Fruit fly (Drosophila melanogaster) whole organism, embryonic: ENCODE data around the gene CG14207.

Source experiments
- Antp ChIP-seq: fragments of 200-800 bp; sonication (Bioruptor generic); optimal IDR thresholded peaks from 3 replicates; lab custom pipeline; 2016; ENCODE audit warnings: missing biosample characterization, missing genetic modification characterization
- CG10274 ChIP-seq: fragments of 200-800 bp; sonication (Bioruptor generic); optimal IDR thresholded peaks from 3 replicates; lab custom pipeline; 2017; ENCODE audit warnings: missing biosample characterization, mild to moderate bottlenecking, missing genetic modification characterization
- CG11695 ChIP-seq: fragments of 200-800 bp; sonication (Bioruptor generic); IDR thresholded peaks from 3 replicates; pipeline ENCODE4 v1.3.6; 2022; ENCODE audit warnings: missing biosample characterization, missing genetic modification characterization
- CG12104 ChIP-seq: fragments of 200-800 bp; sonication (Bioruptor generic); optimal IDR thresholded peaks from 3 replicates; lab custom pipeline; 2016; ENCODE audit warnings: missing biosample characterization, missing genetic modification characterization
- CG12299 ChIP-seq: fragments of 200-800 bp; sonication (Bioruptor generic); optimal IDR thresholded peaks from 2 replicates; lab custom pipeline; 2018; ENCODE audit warnings: missing biosample characterization, mild to moderate bottlenecking, missing genetic modification characterization
- CG1233 ChIP-seq: fragments of 200-800 bp; sonication (Bioruptor generic); optimal IDR thresholded peaks from 4 replicates; lab custom pipeline; 2018; ENCODE audit warnings: missing biosample characterization, mild to moderate bottlenecking, missing genetic modification characterization
- CG13894 ChIP-seq: fragments of 200-800 bp; sonication (Bioruptor generic); optimal IDR thresholded peaks from 3 replicates; lab custom pipeline; 2018; ENCODE audit warnings: missing biosample characterization, mild to moderate bottlenecking, missing genetic modification characterization, moderate library complexity
- CG14050 ChIP-seq: fragments of 200-800 bp; sonication (Bioruptor generic); IDR thresholded peaks from 3 replicates; pipeline ENCODE4 v1.3.6; 2022; ENCODE audit warnings: missing biosample characterization, missing genetic modification characterization
- CG14710 ChIP-seq: fragments of 200-800 bp; sonication (Bioruptor generic); optimal IDR thresholded peaks from 3 replicates; lab custom pipeline; 2019; ENCODE audit warnings: missing biosample characterization, mild to moderate bottlenecking, missing genetic modification characterization, moderate library complexity
- CG14965 ChIP-seq: fragments of 200-800 bp; sonication (Bioruptor generic); optimal IDR thresholded peaks from 2 replicates; lab custom pipeline; 2016; ENCODE audit warnings: missing biosample characterization, missing genetic modification characterization, borderline replicate concordance
- CG15601 ChIP-seq: fragments of 200-800 bp; sonication (Bioruptor generic); optimal IDR thresholded peaks from 3 replicates; lab custom pipeline; 2019; ENCODE audit warnings: missing biosample characterization, mild to moderate bottlenecking, missing genetic modification characterization, moderate library complexity
- CG1602 ChIP-seq: fragments of 200-800 bp; sonication (Bioruptor generic); optimal IDR thresholded peaks from 3 replicates; lab custom pipeline; 2016; ENCODE audit warnings: missing biosample characterization, missing genetic modification characterization
- CG16863 ChIP-seq: fragments of 200-800 bp; sonication (Bioruptor generic); optimal IDR thresholded peaks from 3 replicates; lab custom pipeline; 2016; ENCODE audit warnings: missing biosample characterization, missing genetic modification characterization
- CG31441 ChIP-seq: fragments of 200-800 bp; sonication (Bioruptor generic); IDR thresholded peaks from 2 replicates; pipeline ENCODE4 v1.3.6; 2022; ENCODE audit warnings: missing biosample characterization, missing genetic modification characterization
- CG6272 ChIP-seq: fragments of 200-800 bp; sonication (Bioruptor generic); IDR thresholded peaks from 2 replicates; pipeline ENCODE4 v1.3.6; 2022; ENCODE audit warnings: missing biosample characterization, missing genetic modification characterization
- CG6791 ChIP-seq: fragments of 200-800 bp; sonication (Bioruptor generic); IDR thresholded peaks from 3 replicates; pipeline ENCODE4 v1.3.6; 2022; ENCODE audit warnings: missing biosample characterization, missing genetic modification characterization; ENCODE audit not compliant: partially characterized antibody
- CG6813 ChIP-seq: fragments of 200-800 bp; sonication (Bioruptor generic); optimal IDR thresholded peaks from 2 replicates; lab custom pipeline; 2017; ENCODE audit warnings: missing biosample characterization, missing genetic modification characterization, mild to moderate bottlenecking, moderate library complexity, missing genetic modification reagents
- CG8290 ChIP-seq, 3 experiments: fragments of 200-800 bp; sonication (Bioruptor generic); optimal IDR thresholded peaks; 2 replicates each; lab custom pipeline; 2016 to 2019; ENCODE audit warnings: missing biosample characterization in 3 of 3, missing genetic modification characterization in 3 of 3, mild to moderate bottlenecking in 2 of 3, moderate library complexity in 1 of 3
- D19B ChIP-seq: fragments of 200-800 bp; sonication (Bioruptor generic); optimal IDR thresholded peaks from 2 replicates; lab custom pipeline; 2017; ENCODE audit warnings: missing biosample characterization, mild to moderate bottlenecking, missing genetic modification characterization
- Eip74EF ChIP-seq, 2 experiments: fragments of 200-800 bp in 1 of 2; fragments of >200 bp in 1 of 2; sonication (Bioruptor generic) in 1 of 2; optimal IDR thresholded peaks; 2 replicates each; lab custom pipeline; 2017 to 2019; ENCODE audit warnings: missing biosample characterization in 2 of 2, missing genetic modification characterization in 2 of 2, mild to moderate bottlenecking in 1 of 2, moderate library complexity in 1 of 2
- Ets97D ChIP-seq: fragments of 200-800 bp; sonication (Bioruptor generic); optimal IDR thresholded peaks from 3 replicates; lab custom pipeline; 2016; ENCODE audit warnings: missing biosample characterization, missing genetic modification characterization
- MTF-1 ChIP-seq: fragments of 200-800 bp; sonication (Bioruptor generic); optimal IDR thresholded peaks from 2 replicates; lab custom pipeline; 2018; ENCODE audit warnings: missing biosample characterization, mild to moderate bottlenecking, missing genetic modification characterization, borderline replicate concordance
- Oaz ChIP-seq: fragments of 200-800 bp; sonication (Bioruptor generic); IDR thresholded peaks from 2 replicates; pipeline ENCODE4 v1.3.6; 2022; ENCODE audit warnings: missing biosample characterization, missing genetic modification characterization
- Opbp ChIP-seq: fragments of 200-800 bp; sonication (Bioruptor generic); IDR thresholded peaks from 3 replicates; pipeline ENCODE4 v1.3.6; 2022; ENCODE audit warnings: missing biosample characterization, missing genetic modification characterization; ENCODE audit not compliant: partially characterized antibody
- Sin3A ChIP-seq: fragments of >200 bp; optimal IDR thresholded peaks from 2 replicates; lab custom pipeline; 2018
- Sox100B ChIP-seq: fragments of 200-800 bp; sonication (Bioruptor generic); optimal IDR thresholded peaks from 3 replicates; lab custom pipeline; 2018; ENCODE audit warnings: missing biosample characterization, mild to moderate bottlenecking, missing genetic modification characterization
- Ssrp ChIP-seq: fragments of 200-800 bp; sonication (Bioruptor generic); optimal IDR thresholded peaks from 2 replicates; lab custom pipeline; 2018; ENCODE audit warnings: missing biosample characterization, mild to moderate bottlenecking, missing genetic modification characterization, moderate library complexity
- Xrp1 ChIP-seq: fragments of 200-800 bp; sonication (Bioruptor generic); IDR thresholded peaks from 2 replicates; pipeline ENCODE4 v1.3.6; 2022; ENCODE audit warnings: missing biosample characterization, missing genetic modification characterization
- br ChIP-seq: fragments of >200 bp; optimal IDR thresholded peaks from 2 replicates; lab custom pipeline; 2017
- btn ChIP-seq: fragments of 200-800 bp; sonication (Bioruptor generic); optimal IDR thresholded peaks from 2 replicates; lab custom pipeline; 2016; ENCODE audit warnings: missing biosample characterization, missing genetic modification characterization
- cg ChIP-seq: fragments of 200-800 bp; sonication (Bioruptor generic); optimal IDR thresholded peaks from 3 replicates; lab custom pipeline; 2019; ENCODE audit warnings: missing biosample characterization, mild to moderate bottlenecking, missing genetic modification characterization, moderate library complexity
- corto ChIP-seq: fragments of 200-800 bp; sonication (Bioruptor generic); optimal IDR thresholded peaks from 2 replicates; lab custom pipeline; 2016; ENCODE audit warnings: missing biosample characterization, mild to moderate bottlenecking, missing genetic modification characterization, moderate library complexity
- da ChIP-seq: fragments of 200-800 bp; sonication (Bioruptor generic); optimal IDR thresholded peaks from 2 replicates; lab custom pipeline; 2016; ENCODE audit warnings: missing biosample characterization, missing genetic modification characterization
- dmrt99B ChIP-seq: fragments of 200-800 bp; sonication (Bioruptor generic); optimal IDR thresholded peaks from 2 replicates; lab custom pipeline; 2018; ENCODE audit warnings: missing biosample characterization, mild to moderate bottlenecking, missing genetic modification characterization, moderate library complexity
- eve ChIP-seq, 2 experiments: fragments of >200 bp; optimal IDR thresholded peaks; 2 replicates each; lab custom pipeline; 2017; ENCODE audit warnings: missing biosample characterization in 2 of 2, missing genetic modification characterization in 2 of 2
- fd64A ChIP-seq: fragments of 200-800 bp; sonication (Bioruptor generic); optimal IDR thresholded peaks from 3 replicates; lab custom pipeline; 2018; ENCODE audit warnings: missing biosample characterization, mild to moderate bottlenecking, missing genetic modification characterization
- fru ChIP-seq: fragments of >200 bp; optimal IDR thresholded peaks from 2 replicates; lab custom pipeline; 2017
- ftz-f1 ChIP-seq: fragments of 200-800 bp; sonication (Bioruptor generic); optimal IDR thresholded peaks from 2 replicates; lab custom pipeline; 2016; ENCODE audit warnings: missing biosample characterization, missing genetic modification characterization
- ham ChIP-seq: fragments of 200-800 bp; sonication (Bioruptor generic); IDR thresholded peaks from 2 replicates; pipeline ENCODE4 v1.3.6; 2022; ENCODE audit warnings: missing biosample characterization, missing genetic modification characterization
- luna ChIP-seq: fragments of 200-800 bp; sonication (Bioruptor generic); optimal IDR thresholded peaks from 2 replicates; lab custom pipeline; 2016; ENCODE audit warnings: missing biosample characterization, missing genetic modification characterization
- maf-S ChIP-seq: fragments of 200-800 bp; sonication (Bioruptor generic); optimal IDR thresholded peaks from 2 replicates; lab custom pipeline; 2016; ENCODE audit warnings: missing biosample characterization, missing genetic modification characterization
- oc ChIP-seq: fragments of 200-800 bp; sonication (Bioruptor generic); optimal IDR thresholded peaks from 2 replicates; lab custom pipeline; 2018; ENCODE audit warnings: missing biosample characterization, mild to moderate bottlenecking, missing genetic modification characterization, moderate library complexity
- otp ChIP-seq: fragments of 200-800 bp; sonication (Bioruptor generic); IDR thresholded peaks from 3 replicates; pipeline ENCODE4, ENCODE4 v1.3.6; 2022; ENCODE audit warnings: missing biosample characterization, missing genetic modification characterization
- scrt ChIP-seq: fragments of 200-800 bp; sonication (Bioruptor generic); optimal IDR thresholded peaks from 2 replicates; lab custom pipeline; 2018; ENCODE audit warnings: missing biosample characterization, mild to moderate bottlenecking, missing genetic modification characterization, moderate library complexity
- shn ChIP-seq: fragments of 200-800 bp; sonication (Bioruptor generic); optimal IDR thresholded peaks from 3 replicates; lab custom pipeline; 2016; ENCODE audit warnings: missing biosample characterization, missing genetic modification characterization
- sima ChIP-seq: fragments of 200-800 bp; sonication (Bioruptor generic); optimal IDR thresholded peaks from 2 replicates; lab custom pipeline; 2016; ENCODE audit warnings: missing biosample characterization, missing genetic modification characterization
- ttk ChIP-seq: fragments of 200-800 bp; sonication (Bioruptor generic); IDR thresholded peaks from 2 replicates; pipeline ENCODE4 v2.1.2; 2022; ENCODE audit warnings: missing biosample characterization, missing genetic modification characterization
- tx ChIP-seq: fragments of 200-800 bp; sonication (Bioruptor generic); optimal IDR thresholded peaks from 2 replicates; lab custom pipeline; 2016; ENCODE audit warnings: missing biosample characterization, missing genetic modification characterization
- vfl ChIP-seq: fragments of 200-800 bp; sonication (Bioruptor generic); optimal IDR thresholded peaks from 2 replicates; lab custom pipeline; 2016; ENCODE audit warnings: missing biosample characterization, missing genetic modification characterization

The CG14207 gene

DNA sequence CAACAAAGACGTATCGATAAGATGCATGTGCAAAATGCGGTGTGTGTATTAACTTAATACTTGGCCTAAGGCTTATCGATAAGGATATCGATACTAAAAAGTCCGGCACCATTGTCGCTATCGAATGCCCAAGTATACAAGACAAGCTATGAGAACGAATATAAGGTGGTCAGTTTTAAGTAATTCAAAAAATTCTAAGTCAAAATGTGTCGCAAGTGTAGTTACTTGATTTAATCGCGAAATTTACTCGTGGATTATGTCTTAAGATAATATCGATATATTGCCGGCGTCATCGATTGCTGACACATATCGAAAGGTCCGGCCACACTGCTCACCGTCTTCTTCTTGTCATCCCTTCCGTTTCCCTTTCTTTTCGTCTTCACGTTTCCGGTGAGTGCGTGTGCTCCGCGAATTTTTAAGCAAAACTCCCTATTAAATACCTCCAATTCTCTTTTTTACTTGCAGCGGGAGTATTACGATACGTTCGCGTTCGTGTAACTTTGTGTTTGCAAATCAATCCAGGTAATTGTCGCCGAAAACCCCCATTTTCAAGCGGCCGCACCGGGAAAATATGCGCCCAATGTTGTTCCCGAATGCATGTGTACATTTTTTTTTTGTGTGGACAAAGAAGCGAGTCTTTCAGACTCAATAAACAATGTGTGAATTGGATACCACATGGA is 7.2 kb upstream of the CG14207 start, which contains the start of gene RpS10b (continued):
- peak; percentile 55 for TF ChIP-seq Ssrp
- peak; percentile 68 for TF ChIP-seq oc
- TF ChIP-seq Xrp1 (GFP tag; lab: Robert Waterston, UW), result 0 out of 2 replicates have a peak, but pooled peaks have one; percentile 6
- TF ChIP-seq Sox100B, result peak; percentile 95
- peak; percentile 94 for TF ChIP-seq CG12104 (GFP tag; lab: Kevin White, UChicago)
- TF ChIP-seq dmrt99B (tag; lab: Kevin White, UChicago), result peak; percentile 81
- TF ChIP-seq da (GFP tag; lab: Kevin White, UChicago), result peak; percentile 93
- peak; percentile 87 for TF ChIP-seq otp
- TF ChIP-seq tx, result peak; percentile 76
- TF ChIP-seq CG15601 (tag; lab: Kevin White, UChicago), result peak; percentile 83
- peak; percentile 83 for TF ChIP-seq CG12299
- no peak for TF ChIP-seq br (lab: Kevin White, UChicago)
- TF ChIP-seq CG13894 (tag; lab: Kevin White, UChicago), result peak; percentile 77
- TF ChIP-seq cg, result peak; percentile 5
- TF ChIP-seq CG8290 (GFP tag; optimal IDR thresholded peaks at IDR 0.05; lab: Kevin White, UChicago), result peak; percentile 75
- TF ChIP-seq CG8290 (tag; optimal IDR thresholded peaks at IDR 0.05; lab: Kevin White, UChicago), result peak; percentile 86 to 95
- peak; percentile 60 for TF ChIP-seq ttk
- peak; percentile 89 for TF ChIP-seq CG10274 (GFP tag; lab: Kevin White, UChicago)
- peak; percentile 73 for TF ChIP-seq CG11695
- peak; percentile 88 for TF ChIP-seq scrt (GFP tag; lab: Kevin White, UChicago)
- peak; percentile 57 for TF ChIP-seq Oaz (GFP tag; lab: Robert Waterston, UW)
- TF ChIP-seq fd64A, result peak; percentile 95
- peak; percentile 90 for TF ChIP-seq btn (GFP tag; lab: Kevin White, UChicago)
- TF ChIP-seq D19B (GFP tag; lab: Kevin White, UChicago), result peak; percentile 86
- no peak for TF ChIP-seq corto
- peak; percentile 88 for TF ChIP-seq Opbp (GFP tag; lab: Robert Waterston, UW)
- TF ChIP-seq fru (lab: Kevin White, UChicago), result no peak
- TF ChIP-seq ftz-f1 (GFP tag; lab: Kevin White, UChicago), result peak; percentile 56
- TF ChIP-seq CG14050 (GFP tag; lab: Robert Waterston, UW), result no peak
- peak in 1 of 2 experiments; percentile 87 for TF ChIP-seq Eip74EF (GFP tag; optimal IDR thresholded peaks at IDR 0.05; lab: Kevin White, UChicago)
- TF ChIP-seq CG16863 (GFP tag; lab: Kevin White, UChicago), result peak; percentile 83
- TF ChIP-seq CG1233 (GFP tag; lab: Kevin White, UChicago), result peak; percentile 96
- peak; percentile 40 for TF ChIP-seq CG1602 (GFP tag; lab: Kevin White, UChicago)
- peak; percentile 93 for TF ChIP-seq CG14710 (tag; lab: Kevin White, UChicago)
- peak; percentile 71; the same call in 1 of the 2 replicates for TF ChIP-seq ham
- TF ChIP-seq sima, result peak; percentile 84
- TF ChIP-seq CG14965, result peak; percentile 68
- TF ChIP-seq CG6813 (GFP tag; lab: Kevin White, UChicago), result peak; percentile 96
- TF ChIP-seq CG6272, result peak; percentile 63; the same call in 1 of the 2 replicates
- peak; percentile 97 for TF ChIP-seq MTF-1
- peak; percentile 99 for TF ChIP-seq Sin3A (lab: Kevin White, UChicago)
- no peak for TF ChIP-seq vfl (GFP tag; lab: Kevin White, UChicago)
- peak; percentile 85 for TF ChIP-seq CG31441 (GFP tag; lab: Robert Waterston, UW)
- TF ChIP-seq luna (GFP tag; lab: Kevin White, UChicago), result peak; percentile 47
- peak; percentile 99 for TF ChIP-seq Ets97D (GFP tag; lab: Kevin White, UChicago)
- peak in 1 of 2 experiments; percentile 96 for TF ChIP-seq eve (GFP tag; optimal IDR thresholded peaks at IDR 0.05; lab: Kevin White, UChicago)
- peak; percentile 74 for TF ChIP-seq maf-S (GFP tag; lab: Kevin White, UChicago)
- TF ChIP-seq Antp (GFP tag; lab: Kevin White, UChicago), result peak; percentile 44
- TF ChIP-seq shn, result peak; percentile 90
- peak; percentile 87 for TF ChIP-seq CG6791 (GFP tag; lab: Robert Waterston, UW)
